Worm (Caenorhabditis elegans) whole organism, L3 larva: ENCODE data around the gene srx-82.

Source experiments
- R02D3.7 ChIP-seq: fragments of 150-350 bp; optimal IDR thresholded peaks from 2 replicates; lab custom pipeline; 2014; ENCODE audit warnings: missing biosample characterization, missing genetic modification characterization
- ZK546.5 ChIP-seq: sonication (generic microtip); optimal IDR thresholded peaks from 2 replicates; lab custom pipeline; 2017; ENCODE audit warnings: missing biosample characterization, missing genetic modification characterization
- aly-2 ChIP-seq: fragments of 150-350 bp; optimal IDR thresholded peaks from 2 replicates; lab custom pipeline; 2014; ENCODE audit warnings: missing biosample characterization, missing genetic modification characterization
- ama-1 ChIP-seq: fragments of 150-350 bp; optimal IDR thresholded peaks from 2 replicates; lab custom pipeline; 2018
- ceh-16 ChIP-seq: sonication (generic microtip); optimal IDR thresholded peaks from 2 replicates; lab custom pipeline; 2017; ENCODE audit warnings: missing biosample characterization, missing genetic modification characterization
- ceh-28 ChIP-seq: fragments of 150-350 bp; optimal IDR thresholded peaks from 2 replicates; lab custom pipeline; 2014; ENCODE audit warnings: missing biosample characterization, missing genetic modification reagents, missing genetic modification characterization
- ceh-82 ChIP-seq: fragments of 150-350 bp; optimal IDR thresholded peaks from 2 replicates; lab custom pipeline; 2014; ENCODE audit warnings: missing biosample characterization, missing genetic modification characterization
- ceh-9 ChIP-seq: sonication (generic microtip); optimal IDR thresholded peaks from 2 replicates; lab custom pipeline; 2018; ENCODE audit warnings: missing biosample characterization, missing genetic modification characterization
- egl-27 ChIP-seq: sonication (generic microtip); optimal IDR thresholded peaks from 4 replicates; lab custom pipeline; 2017; ENCODE audit warnings: missing biosample characterization, missing genetic modification reagents, missing genetic modification characterization
- egl-5 ChIP-seq: fragments of 150-350 bp; optimal IDR thresholded peaks from 2 replicates; lab custom pipeline; 2017; ENCODE audit warnings: missing biosample characterization, missing genetic modification reagents, missing genetic modification characterization, inconsistent platforms
- elt-1 ChIP-seq: fragments of 150-350 bp; optimal IDR thresholded peaks from 2 replicates; lab custom pipeline; 2014; ENCODE audit warnings: missing biosample characterization, missing genetic modification characterization
- elt-2 ChIP-seq: sonication (generic microtip); optimal IDR thresholded peaks from 2 replicates; lab custom pipeline; 2016; ENCODE audit warnings: missing genetic modification reagents, mild to moderate bottlenecking, missing genetic modification characterization, missing compliant biosample characterization
- elt-3 ChIP-seq, 3 experiments: fragments of 150-350 bp in 1 of 3; sonication (generic microtip) in 2 of 3; optimal IDR thresholded peaks; 2 replicates in 2 of 3; 4 replicates in 1 of 3; lab custom pipeline; 2014 to 2017; ENCODE audit warnings: missing biosample characterization in 3 of 3, missing genetic modification characterization in 3 of 3
- eor-1 ChIP-seq, 2 experiments: fragments of 150-350 bp; optimal IDR thresholded peaks; 2 replicates each; lab custom pipeline; 2014 to 2018; ENCODE audit warnings: missing biosample characterization in 2 of 2, missing genetic modification characterization in 2 of 2
- fos-1 ChIP-seq: fragments of 150-350 bp; optimal IDR thresholded peaks from 2 replicates; lab custom pipeline; 2014; ENCODE audit warnings: missing biosample characterization, missing genetic modification characterization
- jun-1 ChIP-seq: fragments of 150-350 bp; optimal IDR thresholded peaks from 2 replicates; lab custom pipeline; 2014; ENCODE audit warnings: missing biosample characterization, missing genetic modification reagents, missing genetic modification characterization
- lsy-12 ChIP-seq: sonication (generic microtip); optimal IDR thresholded peaks from 2 replicates; lab custom pipeline; 2016; ENCODE audit warnings: mild to moderate bottlenecking, missing genetic modification characterization, missing compliant biosample characterization
- mml-1 ChIP-seq: fragments of 150-350 bp; sonication (generic microtip); optimal IDR thresholded peaks from 3 replicates; lab custom pipeline; 2014; ENCODE audit warnings: missing biosample characterization, missing genetic modification characterization
- nfya-1 ChIP-seq: sonication (generic microtip); optimal IDR thresholded peaks from 2 replicates; lab custom pipeline; 2017; ENCODE audit warnings: missing genetic modification characterization, mild to moderate bottlenecking, missing compliant biosample characterization, antibody characterized with exemption, moderate library complexity; ENCODE audit not compliant: insufficient read depth
- nhr-23 ChIP-seq: fragments of 150-350 bp; optimal IDR thresholded peaks from 2 replicates; lab custom pipeline; 2014; ENCODE audit warnings: missing biosample characterization, missing genetic modification reagents, missing genetic modification characterization
- nhr-237 ChIP-seq: fragments of 150-350 bp; optimal IDR thresholded peaks from 2 replicates; lab custom pipeline; 2014; ENCODE audit warnings: missing biosample characterization, missing genetic modification characterization
- nhr-25 ChIP-seq: sonication (generic microtip); optimal IDR thresholded peaks from 2 replicates; lab custom pipeline; 2017; ENCODE audit warnings: missing biosample characterization, missing genetic modification characterization
- nhr-28 ChIP-seq: fragments of 150-350 bp; optimal IDR thresholded peaks from 2 replicates; lab custom pipeline; 2014; ENCODE audit warnings: missing biosample characterization, missing genetic modification characterization
- nhr-67 ChIP-seq: fragments of 150-350 bp; optimal IDR thresholded peaks from 2 replicates; lab custom pipeline; 2014; ENCODE audit warnings: missing biosample characterization, missing genetic modification characterization
- nhr-76 ChIP-seq: fragments of 150-350 bp; sonication (generic microtip); optimal IDR thresholded peaks from 5 replicates; lab custom pipeline; 2014; ENCODE audit warnings: missing biosample characterization, missing genetic modification characterization
- nhr-77 ChIP-seq: fragments of 150-350 bp; optimal IDR thresholded peaks from 2 replicates; lab custom pipeline; 2014; ENCODE audit warnings: missing biosample characterization, missing genetic modification characterization
- pha-4 ChIP-seq: fragments of 150-350 bp; optimal IDR thresholded peaks from 2 replicates; lab custom pipeline; 2014; ENCODE audit warnings: missing biosample characterization, missing genetic modification reagents, missing genetic modification characterization
- pqm-1 ChIP-seq: fragments of 150-350 bp; optimal IDR thresholded peaks from 2 replicates; lab custom pipeline; 2017; ENCODE audit warnings: missing biosample characterization, missing genetic modification characterization, inconsistent platforms
- sea-2 ChIP-seq: fragments of 150-350 bp; sonication (generic microtip); optimal IDR thresholded peaks from 4 replicates; lab custom pipeline; 2014; ENCODE audit warnings: missing biosample characterization, missing genetic modification reagents, missing genetic modification characterization
- skn-1 ChIP-seq: fragments of 150-350 bp; optimal IDR thresholded peaks from 2 replicates; lab custom pipeline; 2014; ENCODE audit warnings: missing biosample characterization, missing genetic modification characterization
- tbx-2 ChIP-seq: sonication (generic microtip); optimal IDR thresholded peaks from 2 replicates; lab custom pipeline; 2016; ENCODE audit warnings: mild to moderate bottlenecking, missing genetic modification characterization, missing compliant biosample characterization
- unc-39 ChIP-seq: sonication (generic microtip); optimal IDR thresholded peaks from 4 replicates; lab custom pipeline; 2017; ENCODE audit warnings: missing biosample characterization, missing genetic modification characterization
- unc-62 ChIP-seq: fragments of 150-350 bp; sonication (generic microtip); optimal IDR thresholded peaks from 4 replicates; lab custom pipeline; 2014; ENCODE audit warnings: missing biosample characterization, missing genetic modification reagents, missing genetic modification characterization
- zag-1 ChIP-seq: fragments of 150-350 bp; optimal IDR thresholded peaks from 2 replicates; lab custom pipeline; 2014; ENCODE audit warnings: missing biosample characterization, missing genetic modification characterization
- ztf-4 ChIP-seq: fragments of 150-350 bp; optimal IDR thresholded peaks from 2 replicates; lab custom pipeline; 2014; ENCODE audit warnings: missing biosample characterization, missing genetic modification characterization

Gene srx-82

ce11 chrV:11593427-11593826, 3.9 kb downstream of the srx-82 start, which contains the start of gene srx-80:
Gene srx-80 (plus strand): TSS chrV:11593727.
- TF ChIP-seq nhr-77 (tag; lab: Kevin White, UChicago): no peak
- TF ChIP-seq nhr-28 (tag; lab: Kevin White, UChicago): no peak
- no peak for TF ChIP-seq nhr-237 (tag; lab: Kevin White, UChicago)
- no peak for TF ChIP-seq egl-27 (tag; lab: Kevin White, UChicago)
- TF ChIP-seq ZK546.5 (tag; lab: Kevin White, UChicago): no peak
- TF ChIP-seq unc-39 (tag; lab: Kevin White, UChicago): no peak
- no peak for TF ChIP-seq fos-1
- TF ChIP-seq egl-5 (tag; lab: Kevin White, UChicago): no peak
- no peak for TF ChIP-seq tbx-2 (tag; lab: Kevin White, UChicago)
- no peak for TF ChIP-seq ceh-28
- no peak for TF ChIP-seq elt-3 (tag; optimal IDR thresholded peaks at IDR 0.05; lab: Kevin White, UChicago)
- no peak for TF ChIP-seq sea-2 (GFP tag; lab: Kevin White, UChicago)

- TF ChIP-seq zag-1 (tag; lab: Kevin White, UChicago) (no peak), nhr-23 (tag; lab: Kevin White, UChicago) (no peak), skn-1 (tag; lab: Kevin White, UChicago) (no peak), nhr-67 (no peak), ztf-4 (tag; lab: Kevin White, UChicago) (no peak), aly-2 (tag; lab: Kevin White, UChicago) (no peak)
- TF ChIP-seq, all 47 proteins: peak for 0
These were observed 4.4 kb downstream of the srx-82 start for ce11 chrV:11593888-11594287.

ce11 chrV:11598807-11599206, 9.3 kb downstream of the srx-82 start, which contains the start of gene srx-84:
Gene srx-84 (plus strand): TSS chrV:11599107.
- no peak for TF ChIP-seq elt-3 (tag; optimal IDR thresholded peaks at IDR 0.05; lab: Kevin White, UChicago)
- no peak for TF ChIP-seq R02D3.7
- TF ChIP-seq aly-2 (tag; lab: Kevin White, UChicago): no peak
- TF ChIP-seq, all 47 proteins: peak for 0

ce11 chrV:11600800-11601199, 11.3 kb downstream of the srx-82 start, which contains the start of gene F35B12.9:
Gene F35B12.9 (plus strand): TSS chrV:11601171.
- TF ChIP-seq sea-2 (GFP tag; lab: Kevin White, UChicago) (no peak), nhr-77 (tag; lab: Kevin White, UChicago) (no peak), ceh-28 (no peak)

ce11 chrV:11604484-11604883, 15.0 kb downstream of the srx-82 start, which contains the start of gene dhs-20:
Gene dhs-20 (minus strand): TSS chrV:11604563.
- TF ChIP-seq ceh-82 (no peak), elt-3 (tag; optimal IDR thresholded peaks at IDR 0.05; lab: Kevin White, UChicago) (no peak), nfya-1 (tag; lab: Kevin White, UChicago) (no peak), egl-5 (tag; lab: Kevin White, UChicago) (no peak), elt-1 (no peak), ceh-16 (tag; lab: Kevin White, UChicago) (no peak), nhr-67 (no peak), pqm-1 (peak; percentile 77), sea-2 (GFP tag; lab: Kevin White, UChicago) (no peak), pha-4 (tag; lab: Kevin White, UChicago) (peak; percentile 47), nhr-25 (tag; lab: Kevin White, UChicago) (no peak), unc-62 (GFP tag; lab: Kevin White, UChicago) (no peak), zag-1 (tag; lab: Kevin White, UChicago) (no peak), eor-1 (tag; optimal IDR thresholded peaks at IDR 0.05; lab: Kevin White, UChicago) (no peak), nhr-76 (tag; lab: Kevin White, UChicago) (no peak), R02D3.7 (no peak), ama-1 (lab: Kevin White, UChicago) (no peak), lsy-12 (tag; lab: Kevin White, UChicago) (no peak), aly-2 (tag; lab: Kevin White, UChicago) (no peak), unc-39 (tag; lab: Kevin White, UChicago) (no peak), ceh-9 (tag; lab: Kevin White, UChicago) (no peak), tbx-2 (tag; lab: Kevin White, UChicago) (no peak), elt-2 (peak; percentile 76), mml-1 (tag; lab: Kevin White, UChicago) (no peak), jun-1 (tag; lab: Kevin White, UChicago) (no peak)
